Fruit fly (Drosophila melanogaster): ENCODE measurements around the gene Klp98A.

Klp98A gene

DNA sequence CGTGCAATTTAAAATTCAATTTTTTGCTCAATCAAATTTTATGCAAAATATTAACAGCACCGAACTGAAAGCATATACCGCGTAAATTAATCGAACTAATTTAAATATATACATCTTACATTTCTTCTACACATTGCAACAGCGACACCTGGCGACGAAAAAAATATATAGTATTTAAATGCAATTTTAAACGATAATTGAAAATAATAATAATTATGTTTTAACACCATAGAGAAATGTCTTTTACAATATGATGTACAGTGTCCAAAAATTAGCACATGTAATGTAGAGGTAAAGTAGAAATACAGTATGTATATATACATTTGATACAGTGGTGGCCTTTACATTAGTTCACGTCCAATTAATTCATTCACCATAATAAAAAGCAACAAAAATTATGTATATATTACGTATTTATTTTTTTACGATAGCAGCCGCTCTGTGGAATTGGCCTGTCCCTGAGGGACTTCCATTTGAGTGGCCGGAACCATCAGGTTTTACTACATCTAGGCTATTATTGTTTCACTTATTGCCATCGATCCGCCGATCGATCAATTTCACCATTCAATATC lies 11.5 kb downstream of the Klp98A start (continued):
- TF ChIP-seq CG13424 (tag; optimal IDR thresholded peaks at IDR 0.05) (no peak), Sox102F (GFP tag; optimal IDR thresholded peaks at IDR 0.05) (peak; percentile 3), CG33213 (GFP tag; optimal IDR thresholded peaks at IDR 0.05) (no peak), CG1233 (GFP tag; optimal IDR thresholded peaks at IDR 0.05) (no peak), CG15696 (tag; optimal IDR thresholded peaks at IDR 0.05) (no peak), CG13624 (GFP tag; optimal IDR thresholded peaks at IDR 0.05) (no peak), sima (GFP tag; optimal IDR thresholded peaks at IDR 0.05) (no peak), CG17829 (tag; optimal IDR thresholded peaks at IDR 0.05) (no peak), Ssrp (tag; optimal IDR thresholded peaks at IDR 0.05) (peak; percentile 9), kni (GFP tag; optimal IDR thresholded peaks at IDR 0.05) (no peak), CG2875 (GFP tag; optimal IDR thresholded peaks at IDR 0.05) (no peak), Kr (GFP tag; optimal IDR thresholded peaks at IDR 0.05) (no peak), CG4820 (GFP tag; optimal IDR thresholded peaks at IDR 0.05) (no peak), HmgD (GFP tag; optimal IDR thresholded peaks at IDR 0.05) (no peak), CG1529 (GFP tag; optimal IDR thresholded peaks at IDR 0.05) (no peak), sna (GFP tag; IDR thresholded peaks at IDR 0.05; ENCODE audit: partially characterized antibody) (no peak), row (GFP tag; IDR thresholded peaks at IDR 0.05) (no peak), bab2 (GFP tag; optimal IDR thresholded peaks at IDR 0.05) (no peak), bowl (GFP tag; IDR thresholded peaks at IDR 0.05) (no peak), nmo (GFP tag; optimal IDR thresholded peaks at IDR 0.05) (no peak), CG6765 (GFP tag; optimal IDR thresholded peaks at IDR 0.05) (no peak), stwl (tag; optimal IDR thresholded peaks at IDR 0.05) (peak; percentile 56), nerfin-1 (tag; optimal IDR thresholded peaks at IDR 0.05) (no peak), CG33557 (GFP tag; optimal IDR thresholded peaks at IDR 0.05) (no peak), CG14667 (GFP tag; IDR thresholded peaks at IDR 0.05) (no peak), CG9932 (GFP tag; IDR thresholded peaks at IDR 0.05) (peak; percentile 23; the same call in 1 of the 2 replicates), pb (GFP tag; optimal IDR thresholded peaks at IDR 0.05) (no peak), CG9797 (GFP tag; optimal IDR thresholded peaks at IDR 0.05) (no peak), CG11723 (GFP tag; optimal IDR thresholded peaks at IDR 0.05) (no peak), corto (GFP tag; optimal IDR thresholded peaks at IDR 0.05) (no peak), zen2 (GFP tag; IDR thresholded peaks at IDR 0.05; ENCODE audit: partially characterized antibody) (no peak), gfzf (GFP tag; optimal IDR thresholded peaks at IDR 0.05) (no peak), Xbp1 (GFP tag; optimal IDR thresholded peaks at IDR 0.05) (no peak), CG10462 (GFP tag; optimal IDR thresholded peaks at IDR 0.05) (no peak), CG6854 (GFP tag; optimal IDR thresholded peaks at IDR 0.05) (no peak), cad (GFP tag; optimal IDR thresholded peaks at IDR 0.05) (no peak), Usf (GFP tag; optimal IDR thresholded peaks at IDR 0.05) (no peak), sug (tag; optimal IDR thresholded peaks at IDR 0.05) (no peak), CG3995 (GFP tag; optimal IDR thresholded peaks at IDR 0.05) (no peak), ab (GFP tag; optimal IDR thresholded peaks at IDR 0.05) (no peak), Dp (GFP tag; optimal IDR thresholded peaks at IDR 0.05) (no peak), CG12659 (GFP tag; optimal IDR thresholded peaks at IDR 0.05) (no peak), Sin3A (optimal IDR thresholded peaks at IDR 0.05) (no peak), CG8388 (GFP tag; optimal IDR thresholded peaks at IDR 0.05) (no peak), ap (GFP tag; IDR thresholded peaks at IDR 0.05) (no peak), Hand (GFP tag; optimal IDR thresholded peaks at IDR 0.05) (no peak), Bdp1 (GFP tag; optimal IDR thresholded peaks at IDR 0.05) (no peak), Opbp (GFP tag; IDR thresholded peaks at IDR 0.05; ENCODE audit: partially characterized antibody) (no peak), Dip3 (GFP tag; optimal IDR thresholded peaks at IDR 0.05) (no peak), Hsf (GFP tag; optimal IDR thresholded peaks at IDR 0.05) (no peak), Ada2b (GFP tag; IDR thresholded peaks at IDR 0.05) (0 out of 2 replicates have a peak, but pooled peaks have one; percentile 15)
